Worm (Caenorhabditis elegans) whole organism, young adult: ENCODE results near the gene mrpl-48.

ENCODE experiments used
- B0261.1 ChIP-seq: sonication (generic microtip); optimal IDR thresholded peaks from 2 replicates; lab custom pipeline; 2016; ENCODE audit warnings: mild to moderate bottlenecking, missing genetic modification characterization, moderate library complexity, missing compliant biosample characterization
- B0336.3 ChIP-seq: fragments of 200-800 bp; sonication (Bioruptor generic); IDR thresholded peaks from 2 replicates; pipeline ENCODE4 v1.3.6; 2022; ENCODE audit warnings: missing genetic modification characterization, missing compliant biosample characterization
- C17E4.6 ChIP-seq: fragments of 200-800 bp; sonication (Bioruptor generic); IDR thresholded peaks from 2 replicates; pipeline ENCODE4 v1.3.6; 2022; ENCODE audit warnings: missing genetic modification reagents, missing genetic modification characterization, missing compliant biosample characterization
- F10E7.11 ChIP-seq: sonication (generic microtip); optimal IDR thresholded peaks from 2 replicates; lab custom pipeline; 2017; ENCODE audit warnings: mild to moderate bottlenecking, missing genetic modification characterization, moderate library complexity, missing compliant biosample characterization
- F33H1.4 ChIP-seq: fragments of 200-800 bp; sonication (Bioruptor generic); IDR thresholded peaks from 2 replicates; pipeline ENCODE4 v1.3.6; 2022; ENCODE audit warnings: missing genetic modification reagents, missing genetic modification characterization, missing compliant biosample characterization
- F37B4.10 ChIP-seq: fragments of 200-800 bp; sonication (Bioruptor generic); IDR thresholded peaks from 2 replicates; pipeline ENCODE4 v1.3.6; 2022; ENCODE audit warnings: missing genetic modification characterization, missing compliant biosample characterization
- F52B5.7 ChIP-seq: sonication (generic microtip); optimal IDR thresholded peaks from 2 replicates; lab custom pipeline; 2016; ENCODE audit warnings: mild to moderate bottlenecking, missing genetic modification characterization, missing compliant biosample characterization
- K11D2.4 ChIP-seq: fragments of 200-800 bp; sonication (Bioruptor generic); IDR thresholded peaks from 2 replicates; pipeline ENCODE4 v1.3.6; 2022; ENCODE audit warnings: missing genetic modification reagents, missing genetic modification characterization, missing compliant biosample characterization
- Y53F4B.3 ChIP-seq: fragments of 200-800 bp; sonication (Bioruptor generic); IDR thresholded peaks from 2 replicates; pipeline ENCODE4 v1.3.6; 2022; ENCODE audit warnings: missing genetic modification reagents, missing genetic modification characterization, missing compliant biosample characterization
- Y56A3A.18 ChIP-seq: fragments of 200-800 bp; sonication (Bioruptor generic); IDR thresholded peaks from 2 replicates; pipeline ENCODE4 v1.3.6; 2022; ENCODE audit warnings: missing genetic modification reagents, missing genetic modification characterization, missing compliant biosample characterization
- Y67H2A.10 ChIP-seq: fragments of 200-800 bp; sonication (Bioruptor generic); conservative IDR thresholded peaks from 2 replicates; pipeline ENCODE4 v1.3.6; 2022; ENCODE audit warnings: missing genetic modification reagents, missing genetic modification characterization, missing compliant biosample characterization
- Y95B8A.8 ChIP-seq: fragments of 200-800 bp; sonication (Bioruptor generic); IDR thresholded peaks from 2 replicates; pipeline ENCODE4 v1.3.6; 2022; ENCODE audit warnings: missing genetic modification reagents, missing genetic modification characterization, missing compliant biosample characterization
- akir-1 ChIP-seq: fragments of 200-800 bp; sonication (Bioruptor generic); optimal IDR thresholded peaks from 2 replicates; lab custom pipeline; 2018; ENCODE audit warnings: mild to moderate bottlenecking, missing genetic modification characterization, moderate library complexity, missing compliant biosample characterization
- aptf-3 ChIP-seq: fragments of 200-800 bp; sonication (Bioruptor generic); IDR thresholded peaks from 2 replicates; pipeline ENCODE4 v1.3.6; 2022; ENCODE audit warnings: missing genetic modification characterization, missing compliant biosample characterization
- atf-7 ChIP-seq: sonication (generic microtip); optimal IDR thresholded peaks from 2 replicates; lab custom pipeline; 2017; ENCODE audit warnings: mild to moderate bottlenecking, missing genetic modification characterization, missing compliant biosample characterization
- attf-5 ChIP-seq: fragments of 200-800 bp; sonication (Bioruptor generic); optimal IDR thresholded peaks from 2 replicates; lab custom pipeline; 2018; ENCODE audit warnings: mild to moderate bottlenecking, missing genetic modification characterization, missing compliant biosample characterization
- attf-6 ChIP-seq: fragments of 200-800 bp; sonication (Bioruptor generic); IDR thresholded peaks from 2 replicates; pipeline ENCODE4 v1.3.6; 2022; ENCODE audit warnings: missing genetic modification reagents, missing genetic modification characterization, missing compliant biosample characterization
- bed-2 ChIP-seq: fragments of 200-800 bp; sonication (Bioruptor generic); IDR thresholded peaks from 2 replicates; pipeline ENCODE4 v1.3.6; 2022; ENCODE audit warnings: missing genetic modification reagents, missing genetic modification characterization, missing compliant biosample characterization
- ccch-3 ChIP-seq: fragments of 200-800 bp; sonication (Bioruptor generic); optimal IDR thresholded peaks from 2 replicates; lab custom pipeline; 2018; ENCODE audit warnings: mild to moderate bottlenecking, missing genetic modification characterization, missing compliant biosample characterization
- ceh-40 ChIP-seq: fragments of 200-800 bp; sonication (Bioruptor generic); IDR thresholded peaks from 2 replicates; pipeline ENCODE4 v1.3.6; 2022; ENCODE audit warnings: missing genetic modification characterization, missing compliant biosample characterization
- ceh-79 ChIP-seq: sonication (generic microtip); optimal IDR thresholded peaks from 2 replicates; lab custom pipeline; 2017; ENCODE audit warnings: mild to moderate bottlenecking, missing genetic modification characterization, missing compliant biosample characterization
- ceh-91 ChIP-seq: fragments of 200-800 bp; sonication (Bioruptor generic); IDR thresholded peaks from 2 replicates; pipeline ENCODE4 v1.3.6; 2022; ENCODE audit warnings: missing genetic modification reagents, missing genetic modification characterization, missing compliant biosample characterization
- die-1 ChIP-seq: sonication (generic microtip); optimal IDR thresholded peaks from 2 replicates; lab custom pipeline; 2016; ENCODE audit warnings: missing genotype, mild to moderate bottlenecking, missing genetic modification characterization, missing compliant biosample characterization
- dox-1 ChIP-seq: fragments of 200-800 bp; sonication (Bioruptor generic); IDR thresholded peaks from 2 replicates; pipeline ENCODE4 v1.3.6; 2022; ENCODE audit warnings: missing genetic modification reagents, missing genetic modification characterization, missing compliant biosample characterization
- egl-44 ChIP-seq: fragments of 200-800 bp; sonication (Bioruptor generic); IDR thresholded peaks from 2 replicates; pipeline ENCODE4 v1.3.6; 2022; ENCODE audit warnings: missing genetic modification reagents, missing genetic modification characterization, missing compliant biosample characterization
- lin-26 ChIP-seq: fragments of 200-800 bp; sonication (Bioruptor generic); IDR thresholded peaks from 2 replicates; pipeline ENCODE4 v1.3.6; 2022; ENCODE audit warnings: missing genetic modification reagents, missing genetic modification characterization, missing compliant biosample characterization
- lin-35 ChIP-seq, 3 experiments: fragments of 150-350 bp in 2 of 3; sonication (generic microtip) in 1 of 3; optimal IDR thresholded peaks; 2 replicates each; lab custom pipeline; 2014 to 2018; ENCODE audit warnings: missing biosample characterization in 3 of 3, missing genetic modification characterization in 3 of 3, missing genetic modification reagents in 3 of 3
- lin-40 ChIP-seq: sonication (generic microtip); optimal IDR thresholded peaks from 2 replicates; lab custom pipeline; 2016; ENCODE audit warnings: missing genetic modification characterization, mild to moderate bottlenecking, missing compliant biosample characterization, missing genotype, missing genetic modification reagents
- lsl-1 ChIP-seq: fragments of 200-800 bp; sonication (Bioruptor generic); optimal IDR thresholded peaks from 2 replicates; lab custom pipeline; 2018; ENCODE audit warnings: mild to moderate bottlenecking, missing genetic modification characterization, moderate library complexity, missing compliant biosample characterization
- madf-3 ChIP-seq: fragments of 200-800 bp; sonication (Bioruptor generic); IDR thresholded peaks from 2 replicates; pipeline ENCODE4 v1.3.6; 2022; ENCODE audit warnings: missing genetic modification reagents, missing genetic modification characterization, missing compliant biosample characterization
- madf-6 ChIP-seq: fragments of 200-800 bp; sonication (Bioruptor generic); IDR thresholded peaks from 2 replicates; pipeline ENCODE4 v1.3.6; 2022; ENCODE audit warnings: missing genetic modification reagents, missing genetic modification characterization, missing compliant biosample characterization
- mes-4 ChIP-seq: sonication (generic microtip); optimal IDR thresholded peaks from 2 replicates; lab custom pipeline; 2016; ENCODE audit warnings: missing genotype, missing genetic modification characterization, missing compliant biosample characterization
- nfya-2 ChIP-seq: fragments of 200-800 bp; sonication (Bioruptor generic); IDR thresholded peaks from 2 replicates; pipeline ENCODE4 v1.3.6; 2022; ENCODE audit warnings: missing genetic modification reagents, missing genetic modification characterization, missing compliant biosample characterization
- nfyb-1 ChIP-seq: fragments of 200-800 bp; sonication (Bioruptor generic); IDR thresholded peaks from 2 replicates; pipeline ENCODE4 v1.3.6; 2022; ENCODE audit warnings: missing genetic modification reagents, missing genetic modification characterization, missing compliant biosample characterization
- nhr-120 ChIP-seq: fragments of 200-800 bp; sonication (Bioruptor generic); IDR thresholded peaks from 2 replicates; pipeline ENCODE4 v1.3.6; 2022; ENCODE audit warnings: missing genetic modification characterization, missing compliant biosample characterization
- nhr-179 ChIP-seq: sonication (generic microtip); optimal IDR thresholded peaks from 2 replicates; lab custom pipeline; 2016; ENCODE audit warnings: mild to moderate bottlenecking, missing genetic modification characterization, missing compliant biosample characterization
- nhr-27 ChIP-seq: fragments of 200-800 bp; sonication (Bioruptor generic); optimal IDR thresholded peaks from 2 replicates; lab custom pipeline; 2018; ENCODE audit warnings: mild to moderate bottlenecking, missing genetic modification characterization, moderate library complexity, missing compliant biosample characterization
- nhr-90 ChIP-seq: sonication (generic microtip); optimal IDR thresholded peaks from 2 replicates; lab custom pipeline; 2016; ENCODE audit warnings: missing genotype, mild to moderate bottlenecking, missing genetic modification characterization, missing compliant biosample characterization
- pha-4 ChIP-seq: fragments of 150-350 bp; sonication (generic microtip); optimal IDR thresholded peaks from 2 replicates; lab custom pipeline; 2014; ENCODE audit warnings: missing biosample characterization, missing genetic modification reagents, missing genetic modification characterization
- rcor-1 ChIP-seq: fragments of 200-800 bp; sonication (Bioruptor generic); IDR thresholded peaks from 2 replicates; pipeline ENCODE4 v1.3.6; 2022; ENCODE audit warnings: missing genetic modification reagents, missing genetic modification characterization, missing compliant biosample characterization
- rpc-1 ChIP-seq, 2 experiments: fragments of 150-350 bp in 1 of 2; sonication (generic microtip) in 1 of 2; optimal IDR thresholded peaks; 2 replicates each; lab custom pipeline; 2014 to 2018; ENCODE audit warnings: missing biosample characterization in 1 of 2, missing genetic modification characterization in 1 of 2, missing genetic modification reagents in 1 of 2, missing genotype in 1 of 2
- snpc-1.3 ChIP-seq: sonication (generic microtip); optimal IDR thresholded peaks from 2 replicates; lab custom pipeline; 2017; ENCODE audit warnings: missing genetic modification characterization, mild to moderate bottlenecking, missing compliant biosample characterization, antibody characterized with exemption, moderate library complexity, missing genotype, missing genetic modification reagents; ENCODE audit not compliant: insufficient read depth
- tlf-1 ChIP-seq: fragments of 200-800 bp; sonication (Bioruptor generic); optimal IDR thresholded peaks from 2 replicates; lab custom pipeline; 2018; ENCODE audit warnings: mild to moderate bottlenecking, missing genetic modification characterization, missing compliant biosample characterization
- unc-130 ChIP-seq: sonication (generic microtip); optimal IDR thresholded peaks from 2 replicates; lab custom pipeline; 2016; ENCODE audit warnings: missing genetic modification reagents, missing genetic modification characterization, missing compliant biosample characterization
- zim-3 ChIP-seq: sonication (generic microtip); optimal IDR thresholded peaks from 2 replicates; lab custom pipeline; 2017; ENCODE audit warnings: mild to moderate bottlenecking, missing genetic modification characterization, moderate library complexity, missing compliant biosample characterization
- ztf-18 ChIP-seq: sonication (generic microtip); optimal IDR thresholded peaks from 2 replicates; lab custom pipeline; 2016; ENCODE audit warnings: missing genotype, mild to moderate bottlenecking, missing genetic modification characterization, missing compliant biosample characterization
- ztf-6 ChIP-seq: fragments of 200-800 bp; sonication (Bioruptor generic); IDR thresholded peaks from 2 replicates; pipeline ENCODE4 v1.3.6; 2022; ENCODE audit warnings: missing genetic modification reagents, missing genetic modification characterization, missing compliant biosample characterization

The mrpl-48 gene

ce11 chrV:5587955-5588354, 5.6 kb upstream of the mrpl-48 start (continued):
- TF ChIP-seq bed-2 (GFP tag; lab: Robert Waterston, UW): 0 out of 2 replicates have a peak, but pooled peaks have one; percentile 25

- peak; percentile 68; the same call in 1 of the 2 replicates for TF ChIP-seq Y53F4B.3
- TF ChIP-seq nhr-120: 0 out of 2 replicates have a peak, but pooled peaks have one; percentile 54
- TF ChIP-seq unc-130 (GFP tag; lab: Kevin White, UChicago): peak; percentile 13
- peak; percentile 89 for TF ChIP-seq F10E7.11 (tag; lab: Kevin White, UChicago)
- peak; percentile 67 for TF ChIP-seq B0261.1 (tag; lab: Kevin White, UChicago)
- peak; percentile 73 for TF ChIP-seq rpc-1 (optimal IDR thresholded peaks at IDR 0.05; lab: Kevin White, UChicago)
- TF ChIP-seq rpc-1 (tag; optimal IDR thresholded peaks at IDR 0.05; lab: Kevin White, UChicago): peak; percentile 93
- no peak for TF ChIP-seq nfya-2 (GFP tag; lab: Robert Waterston, UW)
- TF ChIP-seq ccch-3 (GFP tag; lab: Kevin White, UChicago): no peak
- TF ChIP-seq nhr-27 (tag; lab: Kevin White, UChicago): no peak
- peak; percentile 83 for TF ChIP-seq madf-3
- peak; percentile 9; the same call in 1 of the 2 replicates for TF ChIP-seq F33H1.4 (GFP tag; lab: Robert Waterston, UW)
- TF ChIP-seq lin-40 (tag; lab: Kevin White, UChicago): no peak
- TF ChIP-seq tlf-1 (GFP tag; lab: Kevin White, UChicago): no peak
- no peak for TF ChIP-seq aptf-3 (GFP tag; lab: Robert Waterston, UW)
- TF ChIP-seq attf-5 (GFP tag; lab: Kevin White, UChicago): peak; percentile 46
- peak; percentile 71 for TF ChIP-seq C17E4.6
- peak; percentile 29; the same call in 1 of the 2 replicates for TF ChIP-seq ceh-91
- no peak for TF ChIP-seq F37B4.10
- TF ChIP-seq akir-1 (GFP tag; lab: Kevin White, UChicago): no peak
- no peak for TF ChIP-seq zim-3 (tag; lab: Kevin White, UChicago)
- TF ChIP-seq ztf-6 (GFP tag; lab: Robert Waterston, UW): no peak
- no peak for TF ChIP-seq Y56A3A.18
- TF ChIP-seq F52B5.7 (tag; lab: Kevin White, UChicago): peak; percentile 71
- peak; percentile 41 for TF ChIP-seq mes-4 (tag; lab: Kevin White, UChicago)
- peak; percentile 81 for TF ChIP-seq snpc-1.3 (tag; lab: Kevin White, UChicago)
- peak; percentile 59 for TF ChIP-seq ztf-18 (tag; lab: Kevin White, UChicago)
- TF ChIP-seq lin-35 (GFP tag; optimal IDR thresholded peaks at IDR 0.05; lab: Kevin White, UChicago): no peak
- 0 out of 2 replicates have a peak, but pooled peaks have one; percentile 9 for TF ChIP-seq Y67H2A.10
- TF ChIP-seq B0336.3 (GFP tag; lab: Robert Waterston, UW): peak; percentile 95
- TF ChIP-seq lsl-1: peak; percentile 53
- TF ChIP-seq Y95B8A.8 (GFP tag; lab: Robert Waterston, UW): peak; percentile 85
- peak; percentile 77 for TF ChIP-seq madf-6 (GFP tag; lab: Robert Waterston, UW)
- peak; percentile 48; the same call in 1 of the 2 replicates for TF ChIP-seq nfyb-1 (GFP tag; lab: Robert Waterston, UW)
- TF ChIP-seq ceh-40: 0 out of 2 replicates have a peak, but pooled peaks have one; percentile 75
- no peak for TF ChIP-seq egl-44 (GFP tag; lab: Robert Waterston, UW)
- TF ChIP-seq rcor-1 (GFP tag; lab: Robert Waterston, UW): peak; percentile 51
- peak; percentile 76; the same call in 1 of the 2 replicates for TF ChIP-seq attf-6 (GFP tag; lab: Robert Waterston, UW)
- TF ChIP-seq ceh-79: peak; percentile 16
- TF ChIP-seq dox-1 (GFP tag; lab: Robert Waterston, UW): 0 out of 2 replicates have a peak, but pooled peaks have one; percentile 30
- TF ChIP-seq die-1 (tag; lab: Kevin White, UChicago): peak; percentile 70
- TF ChIP-seq nhr-90: peak; percentile 60
- TF ChIP-seq lin-26: peak; percentile 97
- no peak for TF ChIP-seq pha-4 (tag; lab: Kevin White, UChicago)
- TF ChIP-seq atf-7 (tag; lab: Kevin White, UChicago): peak; percentile 72
- no peak for TF ChIP-seq nhr-179 (tag; lab: Kevin White, UChicago)
- TF ChIP-seq K11D2.4: no peak
These were observed 1.6 kb upstream of the mrpl-48 start for ce11 chrV:5591887-5592286.
